Fruit fly (Drosophila melanogaster) whole organism, wandering third instar larva: ENCODE data around the gene Or67c.

ENCODE experiments used
- CG32264 ChIP-seq: fragments of 200-800 bp; sonication (Bioruptor generic); optimal IDR thresholded peaks from 2 replicates; lab custom pipeline; 2016; ENCODE audit warnings: missing biosample characterization, missing genetic modification characterization
- CG9705 ChIP-seq: fragments of 200-800 bp; sonication (Bioruptor generic); optimal IDR thresholded peaks from 2 replicates; lab custom pipeline; 2018; ENCODE audit warnings: missing biosample characterization, mild to moderate bottlenecking, missing genetic modification characterization
- CrebA ChIP-seq: fragments of 200-800 bp; sonication (Bioruptor generic); optimal IDR thresholded peaks from 2 replicates; lab custom pipeline; 2016; ENCODE audit warnings: missing biosample characterization, mild to moderate bottlenecking, missing genetic modification characterization, borderline replicate concordance
- Dfd ChIP-seq: fragments of >200 bp; optimal IDR thresholded peaks from 2 replicates; lab custom pipeline; 2017; ENCODE audit warnings: missing biosample characterization, missing genetic modification characterization
- Dif ChIP-seq: fragments of 200-275, 200-300 bp; sonication (Bioruptor generic); optimal IDR thresholded peaks from 2 replicates; lab custom pipeline; 2018; ENCODE audit warnings: missing biosample characterization, missing genetic modification characterization; ENCODE audit not compliant: partially characterized antibody
- GATAd ChIP-seq: sonication (Bioruptor generic); optimal IDR thresholded peaks from 2 replicates; lab custom pipeline; 2016; ENCODE audit warnings: missing biosample characterization, missing genetic modification characterization
- HLH106 ChIP-seq: fragments of 200-800 bp; optimal IDR thresholded peaks from 3 replicates; lab custom pipeline; 2019; ENCODE audit warnings: missing biosample characterization, mild to moderate bottlenecking, missing genetic modification characterization, moderate library complexity
- Hr83 ChIP-seq: fragments of 200-300 bp; sonication (Bioruptor generic); optimal IDR thresholded peaks from 2 replicates; lab custom pipeline; 2016; ENCODE audit warnings: missing biosample characterization, mild to moderate bottlenecking, missing genetic modification characterization, moderate library complexity; ENCODE audit not compliant: poor library complexity, severe bottlenecking
- Jra ChIP-seq: sonication (Bioruptor generic); optimal IDR thresholded peaks from 2 replicates; lab custom pipeline; 2016; ENCODE audit warnings: missing biosample characterization, missing genetic modification characterization
- Mio ChIP-seq: sonication (Bioruptor generic); optimal IDR thresholded peaks from 2 replicates; lab custom pipeline; 2016; ENCODE audit warnings: missing biosample characterization, missing genetic modification characterization
- Myc ChIP-seq: fragments of >200 bp; optimal IDR thresholded peaks from 2 replicates; lab custom pipeline; 2017
- N ChIP-seq: fragments of >200 bp; optimal IDR thresholded peaks from 2 replicates; lab custom pipeline; 2018; ENCODE audit warnings: missing biosample characterization, missing external identifiers, missing genetic modification characterization
- Rel ChIP-seq, 2 experiments: fragments of 200-800 bp; sonication (Bioruptor generic) in 1 of 2; optimal IDR thresholded peaks; 2 replicates in 1 of 2; 3 replicates in 1 of 2; lab custom pipeline; 2016 to 2019; ENCODE audit warnings: mild to moderate bottlenecking in 2 of 2, missing biosample characterization in 2 of 2, missing genetic modification characterization in 2 of 2, moderate library complexity in 1 of 2
- Sp1 ChIP-seq: fragments of 200-800 bp; sonication (Bioruptor generic); optimal IDR thresholded peaks from 3 replicates; lab custom pipeline; 2019; ENCODE audit warnings: missing biosample characterization, mild to moderate bottlenecking, missing genetic modification characterization, moderate library complexity
- Vsx2 ChIP-seq: fragments of 200-300, 225-300 bp; sonication (Bioruptor generic); optimal IDR thresholded peaks from 2 replicates; lab custom pipeline; 2018; ENCODE audit warnings: missing biosample characterization, missing genetic modification characterization; ENCODE audit not compliant: partially characterized antibody
- br ChIP-seq: fragments of 200-800 bp; sonication (Bioruptor generic); optimal IDR thresholded peaks from 2 replicates; lab custom pipeline; 2016; ENCODE audit warnings: missing biosample characterization, missing genetic modification characterization
- brk ChIP-seq: fragments of 200-800 bp; sonication (Bioruptor generic); optimal IDR thresholded peaks from 2 replicates; lab custom pipeline; 2016; ENCODE audit warnings: missing biosample characterization, mild to moderate bottlenecking, missing genetic modification characterization
- dmrt93B ChIP-seq: fragments of 200-800 bp; sonication (Bioruptor generic); optimal IDR thresholded peaks from 2 replicates; lab custom pipeline; 2018; ENCODE audit warnings: missing biosample characterization, mild to moderate bottlenecking, missing genetic modification characterization
- ey ChIP-seq: fragments of 200-800 bp; sonication (Bioruptor generic); optimal IDR thresholded peaks from 2 replicates; lab custom pipeline; 2016; ENCODE audit warnings: missing biosample characterization, missing genetic modification characterization
- foxo ChIP-seq, 2 experiments: fragments of 200-800 bp; sonication (Bioruptor generic); optimal IDR thresholded peaks; 2 replicates in 1 of 2; 3 replicates in 1 of 2; lab custom pipeline; 2016 to 2017; ENCODE audit warnings: missing biosample characterization in 2 of 2, missing genetic modification characterization in 2 of 2
- jim ChIP-seq: fragments of 175-275, 200-325 bp; sonication (Bioruptor generic); optimal IDR thresholded peaks from 2 replicates; lab custom pipeline; 2016; ENCODE audit warnings: missing biosample characterization, mild to moderate bottlenecking, missing genetic modification characterization
- lola ChIP-seq: fragments of >200 bp; optimal IDR thresholded peaks from 2 replicates; lab custom pipeline; 2017; ENCODE audit warnings: missing biosample characterization, missing genetic modification characterization
- pan ChIP-seq: fragments of >200 bp; optimal IDR thresholded peaks from 2 replicates; lab custom pipeline; 2017
- psq ChIP-seq: fragments of 200-800 bp; sonication (Bioruptor generic); optimal IDR thresholded peaks from 3 replicates; lab custom pipeline; 2017; ENCODE audit warnings: missing biosample characterization, mild to moderate bottlenecking, missing genetic modification characterization, moderate library complexity
- sage ChIP-seq: fragments of 200-800 bp; sonication (Bioruptor generic); optimal IDR thresholded peaks from 2 replicates; lab custom pipeline; 2016; ENCODE audit warnings: missing biosample characterization, mild to moderate bottlenecking, missing genetic modification characterization
- sv ChIP-seq: fragments of 200-800 bp; sonication (Bioruptor generic); optimal IDR thresholded peaks from 3 replicates; lab custom pipeline; 2016; ENCODE audit warnings: missing biosample characterization, missing genetic modification characterization
- tai ChIP-seq: sonication (Bioruptor generic); optimal IDR thresholded peaks from 2 replicates; lab custom pipeline; 2016; ENCODE audit warnings: missing biosample characterization, missing genetic modification characterization
- usp ChIP-seq: fragments of >200 bp; optimal IDR thresholded peaks from 2 replicates; lab custom pipeline; 2017; ENCODE audit warnings: missing biosample characterization, missing genetic modification characterization
- woc ChIP-seq: sonication (Bioruptor generic); optimal IDR thresholded peaks from 2 replicates; lab custom pipeline; 2016; ENCODE audit warnings: missing biosample characterization, mild to moderate bottlenecking, missing genetic modification characterization

The Or67c gene

DNA sequence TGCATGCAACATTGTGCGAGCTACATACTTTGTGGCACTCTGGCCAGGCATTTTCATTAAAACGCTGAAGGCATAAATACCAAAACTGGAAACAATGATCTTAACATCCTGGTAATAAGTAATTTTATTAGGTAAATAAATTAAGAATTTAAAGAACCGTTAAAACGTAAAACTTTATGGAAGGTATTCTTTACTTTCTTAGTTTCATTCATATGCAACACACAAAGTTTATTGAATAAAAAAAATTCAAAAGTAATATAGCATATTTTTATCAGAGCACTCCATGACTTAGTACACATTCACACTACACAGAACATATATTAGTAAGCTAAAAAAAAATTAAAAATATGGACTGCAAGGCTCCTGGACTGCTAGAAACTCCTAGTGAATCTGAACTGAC is 29.1 kb downstream of the Or67c start, which contains the start of gene CG8065:
Gene CG8065, plus strand, starts transcription at position 301 of the 400 bp plus-strand sequence.
- TF ChIP-seq dmrt93B (GFP tag; lab: Kevin White, UChicago) (no peak), CG32264 (GFP tag; lab: Kevin White, UChicago) (no peak), Myc (lab: Kevin White, UChicago) (no peak), brk (no peak)

DNA sequence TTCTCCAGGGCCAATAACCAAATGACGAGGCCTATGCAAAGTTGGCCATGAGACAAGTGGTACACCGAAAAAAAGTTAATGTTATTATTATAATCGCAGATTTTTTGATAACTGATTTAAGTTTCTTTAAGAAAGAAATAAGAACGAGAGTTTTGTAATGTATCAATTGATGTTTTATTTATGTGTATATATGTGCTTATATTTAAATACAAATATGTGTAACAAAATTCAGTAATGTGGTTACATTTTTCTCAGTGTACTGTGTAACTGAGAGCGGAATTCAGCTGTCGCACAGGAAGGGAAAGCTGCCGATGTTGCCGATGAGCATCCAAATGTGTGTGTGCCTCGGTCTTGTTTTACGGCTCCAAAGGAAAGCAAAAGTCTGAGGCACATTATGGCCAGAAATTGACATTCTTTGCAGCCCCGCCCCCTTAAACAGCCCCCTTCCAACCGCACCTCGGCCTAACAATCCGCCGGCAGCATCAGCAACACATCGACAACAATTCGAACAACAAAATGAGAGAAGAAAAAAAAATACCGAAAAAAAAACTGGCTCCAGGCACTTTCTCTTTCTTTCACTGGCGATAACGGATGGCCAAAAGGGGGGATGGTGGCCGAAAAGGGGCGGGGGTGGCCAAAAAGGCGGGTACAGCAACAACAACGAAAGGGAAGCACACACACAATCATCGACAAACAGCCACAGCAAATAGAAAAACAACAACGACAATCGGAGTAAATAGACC is 38.1 kb downstream of the Or67c start:
- TF ChIP-seq Mio (GFP tag; lab: Kevin White, UChicago) (no peak), N (GFP tag; lab: Kevin White, UChicago) (no peak), woc (no peak), br (no peak), Rel (GFP tag; optimal IDR thresholded peaks at IDR 0.05; lab: Kevin White, UChicago) (no peak), Rel (tag; optimal IDR thresholded peaks at IDR 0.05; lab: Kevin White, UChicago) (no peak), Dfd (GFP tag; lab: Kevin White, UChicago) (no peak), sage (GFP tag; lab: Kevin White, UChicago) (no peak), usp (no peak), lola (GFP tag; lab: Kevin White, UChicago) (no peak), CG32264 (GFP tag; lab: Kevin White, UChicago) (no peak), CG9705 (GFP tag; lab: Kevin White, UChicago) (no peak)

DNA sequence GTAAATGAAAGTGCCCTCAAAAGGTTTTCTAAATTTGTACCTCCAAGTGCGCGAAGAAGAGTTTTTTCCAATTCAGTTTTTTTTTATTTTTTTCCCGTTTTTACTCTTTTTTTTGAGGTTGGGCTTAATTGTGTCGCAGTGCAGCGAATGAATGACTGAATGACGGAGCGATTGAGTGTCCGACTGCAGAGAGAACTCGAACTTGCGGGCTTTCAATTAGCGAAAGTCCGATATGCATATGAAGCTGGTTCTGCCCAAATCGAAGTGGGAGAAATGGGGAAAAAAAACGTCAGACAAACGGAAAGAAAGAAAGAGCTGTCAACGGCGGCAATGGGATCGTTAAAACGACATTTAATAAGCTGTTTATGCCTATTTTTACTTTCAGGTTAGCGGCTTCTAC is 38.7 kb downstream of the Or67c start:
- no peak for TF ChIP-seq Vsx2 (GFP tag; lab: Kevin White, UChicago)
- no peak for TF ChIP-seq Myc (lab: Kevin White, UChicago)
- no peak for TF ChIP-seq usp
- TF ChIP-seq Jra (GFP tag; lab: Kevin White, UChicago) = no peak
- TF ChIP-seq CG9705 (GFP tag; lab: Kevin White, UChicago) = no peak
- no peak for TF ChIP-seq N (GFP tag; lab: Kevin White, UChicago)
- no peak for TF ChIP-seq Sp1 (GFP tag; lab: Kevin White, UChicago)
- TF ChIP-seq brk = no peak
- TF ChIP-seq tai (GFP tag; lab: Kevin White, UChicago) = no peak
- TF ChIP-seq Dfd (GFP tag; lab: Kevin White, UChicago) = no peak
- TF ChIP-seq Mio (GFP tag; lab: Kevin White, UChicago) = no peak
- no peak for TF ChIP-seq ey (GFP tag; lab: Kevin White, UChicago)
- TF ChIP-seq foxo (GFP tag; optimal IDR thresholded peaks at IDR 0.05; lab: Kevin White, UChicago) = no peak

DNA sequence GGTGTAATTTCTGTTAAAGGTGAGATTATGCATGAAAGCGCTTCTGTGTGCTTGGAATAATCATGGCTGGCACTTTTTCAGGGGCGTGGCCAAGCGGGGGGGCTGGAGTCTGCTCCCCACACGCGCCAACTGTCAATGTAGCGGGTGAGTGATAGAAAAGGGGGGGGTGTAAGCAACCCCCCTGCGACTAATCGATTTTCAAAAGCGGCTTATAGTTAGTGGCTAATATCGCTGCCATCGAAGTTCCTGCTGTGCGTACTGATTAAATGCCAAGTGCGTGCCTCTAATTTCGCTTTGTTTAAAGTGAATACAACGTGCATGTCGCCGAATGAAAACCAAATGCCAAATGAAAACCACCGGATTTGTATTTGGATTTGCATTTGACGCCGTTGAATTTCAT is 39.8 kb downstream of the Or67c start:
- TF ChIP-seq CG32264 (GFP tag; lab: Kevin White, UChicago) (no peak), CrebA (GFP tag; lab: Kevin White, UChicago) (no peak), Dfd (GFP tag; lab: Kevin White, UChicago) (no peak), GATAd (GFP tag; lab: Kevin White, UChicago) (no peak), Myc (lab: Kevin White, UChicago) (no peak), sage (GFP tag; lab: Kevin White, UChicago) (no peak), Hr83 (GFP tag; lab: Kevin White, UChicago) (no peak), HLH106 (tag; lab: Kevin White, UChicago) (no peak), tai (GFP tag; lab: Kevin White, UChicago) (no peak), jim (GFP tag; lab: Kevin White, UChicago) (no peak), sv (GFP tag; lab: Kevin White, UChicago) (no peak), Rel (GFP tag; optimal IDR thresholded peaks at IDR 0.05; lab: Kevin White, UChicago) (no peak), Rel (tag; optimal IDR thresholded peaks at IDR 0.05; lab: Kevin White, UChicago) (no peak), Jra (GFP tag; lab: Kevin White, UChicago) (no peak), CG9705 (GFP tag; lab: Kevin White, UChicago) (no peak), pan (lab: Kevin White, UChicago) (no peak), foxo (GFP tag; optimal IDR thresholded peaks at IDR 0.05; lab: Kevin White, UChicago) (no peak), usp (no peak), dmrt93B (GFP tag; lab: Kevin White, UChicago) (no peak), psq (GFP tag; lab: Kevin White, UChicago) (no peak), Dif (no peak)

DNA sequence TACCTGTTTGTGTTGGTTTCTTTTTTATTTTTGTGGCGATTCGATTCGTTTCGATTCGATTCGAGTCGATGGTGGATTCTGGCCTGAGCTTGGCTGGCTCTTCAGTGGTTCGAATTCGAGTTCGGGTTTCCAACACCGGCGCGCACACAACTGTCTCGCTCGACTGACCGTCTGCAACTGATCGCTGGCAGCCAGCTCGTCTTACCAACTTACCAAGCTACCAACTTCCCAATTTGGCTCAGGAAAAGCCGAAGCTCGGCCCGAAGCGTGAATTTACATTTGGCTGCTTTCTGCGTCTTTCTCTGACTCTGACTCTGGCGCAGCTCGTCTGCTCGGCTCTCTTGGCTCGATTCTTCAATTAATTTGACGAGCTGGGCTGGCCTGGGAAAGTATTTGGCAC is 42.9 kb downstream of the Or67c start, which contains the start of gene ect:
Gene ect, minus strand, starts transcription at position 183 of the 400 bp plus-strand sequence.
- TF ChIP-seq sv (GFP tag; lab: Kevin White, UChicago) (no peak), N (GFP tag; lab: Kevin White, UChicago) (no peak), woc (no peak)
